Worm (Caenorhabditis elegans): ENCODE data around the gene D1086.18.
A peak's percentile ranks its signal among the peaks of the same experiment; 100 is the strongest.

Gene D1086.18

DNA sequence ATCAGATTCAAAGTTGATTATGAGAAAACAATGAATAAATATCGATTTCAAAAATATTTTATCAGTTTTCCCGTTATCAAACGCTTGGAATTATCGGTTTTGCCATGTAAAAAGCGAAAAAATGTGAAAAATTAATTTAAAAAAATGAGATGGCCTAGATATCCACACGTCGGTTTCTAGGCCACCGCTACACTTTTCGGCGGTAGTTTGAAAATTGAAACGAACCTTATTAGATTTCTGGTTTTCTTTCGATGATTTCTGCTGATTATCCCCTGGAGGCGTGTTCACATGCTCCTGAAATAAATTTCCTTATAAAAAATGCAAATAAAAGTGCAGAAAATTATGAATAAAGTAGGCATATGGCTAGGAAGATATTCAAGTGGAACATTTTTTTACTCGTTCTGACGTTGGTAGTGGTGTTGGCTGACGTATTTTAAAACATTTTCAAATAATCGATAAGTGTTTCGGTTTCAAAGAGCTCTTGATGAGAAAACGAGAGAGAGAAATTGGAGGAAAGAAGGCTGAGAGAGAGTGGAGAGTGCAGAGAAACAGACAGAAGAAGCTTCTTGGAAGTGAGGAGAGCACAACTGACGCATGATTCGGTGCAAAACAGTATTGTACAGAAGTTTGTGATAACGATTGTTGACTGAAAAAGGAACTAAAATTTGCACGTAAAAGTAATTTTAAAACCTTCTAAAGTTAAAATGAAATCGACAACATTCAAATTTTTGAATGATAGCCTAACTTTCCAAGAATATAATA lies 47.5 kb downstream of the D1086.18 start:
- TF ChIP-seq blmp-1 (tag; optimal IDR thresholded peaks at IDR 0.05) = no peak
- TF ChIP-seq lin-35 (GFP tag; optimal IDR thresholded peaks at IDR 0.05) = peak; percentile 12 to 51
- peak; percentile 67 for TF ChIP-seq nhr-85 (tag)
- peak; percentile 10 for TF ChIP-seq lin-14 (GFP tag; optimal IDR thresholded peaks at IDR 0.05)
- no peak for TF ChIP-seq mep-1 (tag; optimal IDR thresholded peaks at IDR 0.05)
- no peak for TF ChIP-seq hlh-4 (tag; optimal IDR thresholded peaks at IDR 0.05)
- TF ChIP-seq sup-37 (GFP tag; optimal IDR thresholded peaks at IDR 0.05) = no peak
- peak; percentile 2 for TF ChIP-seq fos-1 (tag; optimal IDR thresholded peaks at IDR 0.05)
- no peak for TF ChIP-seq ztf-11 (tag; optimal IDR thresholded peaks at IDR 0.05)
- TF ChIP-seq swsn-7 (tag; optimal IDR thresholded peaks at IDR 0.05) = no peak
- no peak for TF ChIP-seq hlh-17 (GFP tag; optimal IDR thresholded peaks at IDR 0.05; ENCODE audit: borderline replicate concordance)
- peak; percentile 8 to 45 for TF ChIP-seq efl-1 (optimal IDR thresholded peaks at IDR 0.05)
- peak; percentile 66 to 93 for TF ChIP-seq efl-1 (GFP tag; optimal IDR thresholded peaks at IDR 0.05 in 1 of 2)
- peak in 2 of 3 experiments; percentile 23 to 44 for TF ChIP-seq dpl-1 (GFP tag; optimal IDR thresholded peaks at IDR 0.05)
- TF ChIP-seq ama-1 (optimal IDR thresholded peaks at IDR 0.05) = no peak
- no peak for TF ChIP-seq unc-98 (GFP tag; IDR thresholded peaks at IDR 0.05)
- no peak for TF ChIP-seq C16A3.4 (tag; optimal IDR thresholded peaks at IDR 0.05)
- TF ChIP-seq lsy-2 (tag; optimal IDR thresholded peaks at IDR 0.05) = peak in 1 of 2 experiments; percentile 9
- TF ChIP-seq nhr-71 (tag; optimal IDR thresholded peaks at IDR 0.05) = peak; percentile 6
- no peak for TF ChIP-seq nhr-90 (tag; optimal IDR thresholded peaks at IDR 0.05; ENCODE audit: poor library complexity)
- TF ChIP-seq sptf-1 (tag; optimal IDR thresholded peaks at IDR 0.05) = no peak
- TF ChIP-seq rnt-1 (tag; optimal IDR thresholded peaks at IDR 0.05) = peak; percentile 52
- no peak for TF ChIP-seq nhr-84 (tag; optimal IDR thresholded peaks at IDR 0.05)
- no peak for TF ChIP-seq pag-3 (tag; optimal IDR thresholded peaks at IDR 0.05; ENCODE audit: borderline replicate concordance, insufficient read depth)
- TF ChIP-seq nhr-237 (tag; optimal IDR thresholded peaks at IDR 0.05) = no peak
- peak; percentile 39 for TF ChIP-seq elt-2 (tag; optimal IDR thresholded peaks at IDR 0.05)
- no peak for TF ChIP-seq unc-62 (GFP tag; optimal IDR thresholded peaks at IDR 0.05)
- TF ChIP-seq pqm-1 (tag; optimal IDR thresholded peaks at IDR 0.05) = no peak
- TF ChIP-seq zip-4 (GFP tag; optimal IDR thresholded peaks at IDR 0.05) = no peak
- no peak for TF ChIP-seq mab-9 (GFP tag; IDR thresholded peaks at IDR 0.05)
- TF ChIP-seq ceh-90 (tag; optimal IDR thresholded peaks at IDR 0.05) = peak; percentile 70

DNA sequence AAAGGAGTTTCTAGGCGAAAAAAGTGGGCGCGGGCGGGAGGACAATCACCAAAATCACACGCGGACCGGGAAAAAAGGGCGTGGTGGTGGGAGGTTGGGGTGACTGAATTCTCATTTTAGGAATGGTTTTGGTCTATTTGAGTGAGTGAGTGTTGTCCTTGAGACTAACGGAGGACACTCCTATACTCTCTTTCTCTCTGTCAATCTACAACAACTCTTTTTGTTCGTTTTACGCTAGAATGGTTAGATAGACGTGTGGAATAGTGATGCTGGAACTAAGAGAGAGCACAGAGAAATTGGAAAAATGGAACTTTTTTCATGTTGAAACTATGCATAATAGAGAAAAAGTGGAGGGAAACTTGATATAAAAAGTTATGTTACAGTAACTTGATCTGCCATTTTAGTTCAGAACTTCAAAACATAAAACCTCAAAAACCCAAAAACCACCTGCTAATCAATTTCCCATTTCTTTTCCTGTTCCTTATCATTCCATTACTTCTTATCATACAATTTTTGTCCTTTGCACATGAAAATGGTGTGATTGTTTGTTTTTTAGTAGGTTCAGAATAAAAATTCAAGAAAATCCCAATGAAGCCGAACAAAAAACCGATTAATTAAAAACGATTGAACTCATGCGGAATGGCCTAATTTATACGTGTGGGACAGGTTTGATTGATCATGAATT lies 49.2 kb downstream of the D1086.18 start:
- TF ChIP-seq irx-1 (tag; optimal IDR thresholded peaks at IDR 0.05) (no peak), lsy-2 (tag; optimal IDR thresholded peaks at IDR 0.05) (peak in 1 of 2 experiments; percentile 30), unc-130 (tag; optimal IDR thresholded peaks at IDR 0.05) (no peak), blmp-1 (tag; optimal IDR thresholded peaks at IDR 0.05) (peak; percentile 15), elt-3 (tag; optimal IDR thresholded peaks at IDR 0.05) (peak in 3 of 6 experiments; percentile 12 to 48 (median 26)), pqm-1 (tag; optimal IDR thresholded peaks at IDR 0.05) (no peak), egl-27 (tag; optimal IDR thresholded peaks at IDR 0.05) (no peak), lin-14 (GFP tag; optimal IDR thresholded peaks at IDR 0.05) (peak; percentile 54), tlp-1 (tag; optimal IDR thresholded peaks at IDR 0.05) (peak; percentile 18), lin-35 (GFP tag; optimal IDR thresholded peaks at IDR 0.05) (peak in 1 of 2 experiments; percentile 5), elt-2 (tag; optimal IDR thresholded peaks at IDR 0.05) (peak; percentile 53), nhr-85 (tag) (peak; percentile 75), nhr-90 (tag; optimal IDR thresholded peaks at IDR 0.05; ENCODE audit: poor library complexity) (no peak)

DNA sequence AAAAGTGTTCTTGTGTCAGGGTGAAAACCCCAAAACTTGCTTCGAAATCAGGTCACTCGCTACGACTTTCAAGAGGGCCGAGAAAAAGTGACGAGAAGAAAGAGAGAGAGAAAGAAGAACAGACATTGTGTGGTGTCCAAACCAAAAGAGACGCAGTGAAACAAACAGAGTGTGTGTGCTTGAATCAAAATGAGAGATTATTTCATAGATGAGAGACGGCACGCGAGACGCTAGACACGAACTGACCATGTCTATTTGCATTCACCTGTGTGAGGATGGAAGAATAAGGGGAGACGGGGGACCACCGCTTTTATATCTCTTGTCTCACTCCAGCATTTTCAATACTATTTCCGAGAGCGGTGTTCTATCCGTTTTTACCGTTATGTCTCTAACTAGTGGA lies 50.5 kb downstream of the D1086.18 start:
- TF ChIP-seq snu-23 (GFP tag; optimal IDR thresholded peaks at IDR 0.05) (peak; percentile 82), aly-2 (tag; optimal IDR thresholded peaks at IDR 0.05) (no peak), nhr-47 (tag; optimal IDR thresholded peaks at IDR 0.05) (peak; percentile 70), tbx-2 (tag; optimal IDR thresholded peaks at IDR 0.05) (peak; percentile 78), ceh-82 (tag; optimal IDR thresholded peaks at IDR 0.05) (peak; percentile 49 to 68 (median 50)), nhr-71 (tag; optimal IDR thresholded peaks at IDR 0.05) (peak; percentile 79), ztf-4 (tag; optimal IDR thresholded peaks at IDR 0.05) (peak; percentile 77), elt-3 (tag; optimal IDR thresholded peaks at IDR 0.05) (peak in 2 of 6 experiments; percentile 72 to 83), rnt-1 (tag; optimal IDR thresholded peaks at IDR 0.05) (peak; percentile 30), lin-15B (tag; optimal IDR thresholded peaks at IDR 0.05) (no peak), xbp-1 (tag; optimal IDR thresholded peaks at IDR 0.05) (peak; percentile 46), lir-3 (tag; optimal IDR thresholded peaks at IDR 0.05; ENCODE audit: poor library complexity) (peak; percentile 24), dsc-1 (tag; optimal IDR thresholded peaks at IDR 0.05) (no peak), C04F5.9 (tag; optimal IDR thresholded peaks at IDR 0.05) (no peak), snpc-4 (tag; optimal IDR thresholded peaks at IDR 0.05) (peak; percentile 48)
